Fruit fly (Drosophila melanogaster): ENCODE data around the gene MME1.

MME1 gene

DNA sequence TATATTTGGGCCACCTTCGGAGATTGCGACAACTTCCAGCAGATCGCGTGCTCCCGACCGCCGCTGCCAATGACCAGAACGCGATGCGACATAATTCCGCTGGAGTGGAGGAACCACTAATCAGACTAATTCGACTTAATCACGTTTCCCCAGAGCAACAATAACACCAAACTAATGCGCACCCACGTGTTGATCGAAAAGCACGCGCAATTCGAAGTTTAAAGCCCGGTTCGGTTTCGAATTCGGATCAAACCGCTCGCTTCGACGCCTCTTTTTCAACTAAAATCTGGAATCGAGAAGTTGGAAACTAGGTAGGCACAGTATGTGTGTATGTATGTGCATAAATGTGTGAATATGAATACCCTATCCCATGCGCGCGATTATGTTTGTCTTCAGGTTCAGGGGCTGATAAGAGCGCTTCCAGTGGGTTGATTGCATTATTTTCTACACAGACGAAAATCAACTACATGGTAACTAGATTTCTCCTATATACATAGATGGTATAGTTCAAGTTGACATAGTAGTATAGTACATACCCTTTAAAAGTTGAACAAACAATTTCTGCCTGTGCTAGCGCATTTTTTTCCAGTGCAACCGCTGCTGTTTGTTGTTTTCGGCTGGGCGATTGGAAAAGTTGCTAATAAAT, 3.6 kb upstream of the MME1 start, which contains the start of gene Gart (continued):
- TF ChIP-seq Mad (GFP tag; optimal IDR thresholded peaks at IDR 0.05) (peak; percentile 34), Max (GFP tag; optimal IDR thresholded peaks at IDR 0.05) (peak; percentile 27), exex (tag; optimal IDR thresholded peaks at IDR 0.05) (peak; percentile 32), Hr78 (GFP tag; optimal IDR thresholded peaks at IDR 0.05) (peak in 1 of 2 experiments; percentile 59), ems (GFP tag; optimal IDR thresholded peaks at IDR 0.05) (peak; percentile 22), Lim3 (GFP tag; IDR thresholded peaks at IDR 0.05) (no peak), Scr (GFP tag; IDR thresholded peaks at IDR 0.05; ENCODE audit: partially characterized antibody) (no peak), bab2 (GFP tag; optimal IDR thresholded peaks at IDR 0.05) (peak; percentile 59), Rfx (GFP tag; IDR thresholded peaks at IDR 0.05) (peak; percentile 84), Hsf (GFP tag; optimal IDR thresholded peaks at IDR 0.05) (peak; percentile 60), CG18262 (tag; optimal IDR thresholded peaks at IDR 0.05) (peak; percentile 8), CG2202 (tag; optimal IDR thresholded peaks at IDR 0.05) (peak; percentile 40), Oaz (GFP tag; IDR thresholded peaks at IDR 0.05) (no peak), toy (GFP tag; IDR thresholded peaks at IDR 0.05) (no peak), mld (GFP tag; IDR thresholded peaks at IDR 0.05; ENCODE audit: partially characterized antibody) (no peak), tup (GFP tag; optimal IDR thresholded peaks at IDR 0.05) (peak; percentile 24), aop (GFP tag; IDR thresholded peaks at IDR 0.05) (no peak), CG14860 (GFP tag; IDR thresholded peaks at IDR 0.05; ENCODE audit: partially characterized antibody) (no peak), chm (GFP tag; IDR thresholded peaks at IDR 0.05) (peak; percentile 42), fd96Cb (tag; optimal IDR thresholded peaks at IDR 0.05) (peak; percentile 22), CG11247 (GFP tag; IDR thresholded peaks at IDR 0.05) (0 out of 2 replicates have a peak, but pooled peaks have one; percentile 52), az2 (GFP tag; optimal IDR thresholded peaks at IDR 0.05) (peak; percentile 57), TFAM (GFP tag; optimal IDR thresholded peaks at IDR 0.05) (no peak), CG12391 (tag; optimal IDR thresholded peaks at IDR 0.05) (peak; percentile 71), ac (GFP tag; optimal IDR thresholded peaks at IDR 0.05) (no peak), dimm (GFP tag; IDR thresholded peaks at IDR 0.05) (no peak), kni (GFP tag; optimal IDR thresholded peaks at IDR 0.05) (no peak), ken (GFP tag; IDR thresholded peaks at IDR 0.05) (peak; percentile 74; the same call in 2 of the 3 replicates), Usf (GFP tag; optimal IDR thresholded peaks at IDR 0.05) (peak; percentile 4), cg (GFP tag; optimal IDR thresholded peaks at IDR 0.05) (peak; percentile 43), CG3847 (GFP tag; IDR thresholded peaks at IDR 0.05) (peak; percentile 62), Camta (GFP tag; optimal IDR thresholded peaks at IDR 0.05) (peak; percentile 22), Asciz (GFP tag; optimal IDR thresholded peaks at IDR 0.05) (no peak), CG10654 (GFP tag; optimal IDR thresholded peaks at IDR 0.05) (no peak), D19B (GFP tag; optimal IDR thresholded peaks at IDR 0.05) (peak; percentile 45), tio (GFP tag; optimal IDR thresholded peaks at IDR 0.05) (no peak), ftz-f1 (GFP tag; optimal IDR thresholded peaks at IDR 0.05) (peak; percentile 18), CG7745 (tag; optimal IDR thresholded peaks at IDR 0.05) (no peak), Jarid2 (GFP tag; optimal IDR thresholded peaks at IDR 0.05) (no peak), dan (GFP tag; IDR thresholded peaks at IDR 0.05) (no peak), Atf3 (GFP tag; optimal IDR thresholded peaks at IDR 0.05) (peak; percentile 61), dati (GFP tag; IDR thresholded peaks at IDR 0.05) (no peak), Pdp1 (GFP tag; optimal IDR thresholded peaks at IDR 0.05) (peak; percentile 52 to 62), MESR4 (GFP tag; optimal IDR thresholded peaks at IDR 0.05) (peak; percentile 9), CG8944 (GFP tag; optimal IDR thresholded peaks at IDR 0.05) (peak; percentile 74), repo (GFP tag; optimal IDR thresholded peaks at IDR 0.05) (peak; percentile 53), twi (tag; optimal IDR thresholded peaks at IDR 0.05) (peak; percentile 30), Oli (tag; optimal IDR thresholded peaks at IDR 0.05) (peak; percentile 68), CG3163 (GFP tag; optimal IDR thresholded peaks at IDR 0.05) (peak; percentile 51), tx (GFP tag; optimal IDR thresholded peaks at IDR 0.05) (peak; percentile 57)
